Worm (Caenorhabditis elegans): ENCODE measurements around the gene algn-8.

- TF ChIP-seq hlh-30 (tag; optimal IDR thresholded peaks at IDR 0.05; ENCODE audit: insufficient read depth) (no peak), fkh-10 (GFP tag; optimal IDR thresholded peaks at IDR 0.05) (no peak), fkh-6 (tag; optimal IDR thresholded peaks at IDR 0.05) (no peak), unc-3 (GFP tag; conservative IDR thresholded peaks at IDR 0.05) (no peak), unc-3 (tag; optimal IDR thresholded peaks at IDR 0.05) (no peak)
These were observed 15.2 kb downstream of the algn-8 start, which contains the start of gene chil-7 for ce11 chrII:9871061-9871460.

Measured in whole organism, late embryonic.